Worm (Caenorhabditis elegans) whole organism, L2 larva: Measurements from ENCODE around the gene C28G1.10.

ENCODE experiments used
- C34F6.9 ChIP-seq: fragments of 150-350 bp; optimal IDR thresholded peaks from 2 replicates; lab custom pipeline; 2014; ENCODE audit warnings: missing biosample characterization, missing genetic modification characterization
- F13H6.1 ChIP-seq: sonication (generic microtip); optimal IDR thresholded peaks from 2 replicates; lab custom pipeline; 2016; ENCODE audit warnings: missing genetic modification characterization, missing compliant biosample characterization
- R02D3.7 ChIP-seq: fragments of 150-350 bp; optimal IDR thresholded peaks from 2 replicates; lab custom pipeline; 2014; ENCODE audit warnings: missing biosample characterization, missing genetic modification characterization
- Y55F3AM.14 ChIP-seq: fragments of 200-800 bp; sonication (Bioruptor generic); optimal IDR thresholded peaks from 2 replicates; lab custom pipeline; 2018; ENCODE audit warnings: mild to moderate bottlenecking, missing genetic modification characterization, missing compliant biosample characterization
- ZK546.5 ChIP-seq: sonication (generic microtip); optimal IDR thresholded peaks from 2 replicates; lab custom pipeline; 2017; ENCODE audit warnings: missing biosample characterization, missing genetic modification characterization
- alr-1 ChIP-seq: fragments of 150-350 bp; optimal IDR thresholded peaks from 2 replicates; lab custom pipeline; 2014; ENCODE audit warnings: missing biosample characterization, missing genetic modification characterization
- aly-2 ChIP-seq: fragments of 150-350 bp; optimal IDR thresholded peaks from 2 replicates; lab custom pipeline; 2014; ENCODE audit warnings: missing biosample characterization, missing genetic modification characterization
- ama-1 ChIP-seq: fragments of 150-350 bp; optimal IDR thresholded peaks from 2 replicates; lab custom pipeline; 2018; ENCODE audit warnings: inconsistent platforms
- blmp-1 ChIP-seq: sonication (generic microtip); optimal IDR thresholded peaks from 2 replicates; lab custom pipeline; 2017; ENCODE audit warnings: missing genetic modification characterization, mild to moderate bottlenecking, missing compliant biosample characterization, antibody characterized with exemption, moderate library complexity; ENCODE audit not compliant: insufficient read depth
- ceh-16 ChIP-seq: fragments of 150-350 bp; optimal IDR thresholded peaks from 2 replicates; lab custom pipeline; 2014; ENCODE audit warnings: missing biosample characterization, missing genetic modification characterization
- ceh-82 ChIP-seq: fragments of 150-350 bp; optimal IDR thresholded peaks from 2 replicates; lab custom pipeline; 2014; ENCODE audit warnings: missing biosample characterization, missing genetic modification characterization
- crh-2 ChIP-seq: sonication (generic microtip); optimal IDR thresholded peaks from 2 replicates; lab custom pipeline; 2017; ENCODE audit warnings: missing biosample characterization, missing genetic modification characterization
- dmd-4 ChIP-seq: sonication (generic microtip); optimal IDR thresholded peaks from 2 replicates; lab custom pipeline; 2017; ENCODE audit warnings: missing biosample characterization, missing genetic modification characterization
- egl-27 ChIP-seq: sonication (generic microtip); optimal IDR thresholded peaks from 3 replicates; lab custom pipeline; 2017; ENCODE audit warnings: missing biosample characterization, missing genetic modification reagents, missing genetic modification characterization
- elt-1 ChIP-seq: fragments of 150-350 bp; optimal IDR thresholded peaks from 2 replicates; lab custom pipeline; 2014; ENCODE audit warnings: missing biosample characterization, missing genetic modification characterization
- elt-3 ChIP-seq: sonication (generic microtip); optimal IDR thresholded peaks from 2 replicates; lab custom pipeline; 2017; ENCODE audit warnings: missing biosample characterization, missing genetic modification characterization
- fos-1 ChIP-seq: fragments of 150-350 bp; optimal IDR thresholded peaks from 2 replicates; lab custom pipeline; 2014; ENCODE audit warnings: missing biosample characterization, missing genetic modification characterization
- gmeb-1 ChIP-seq: fragments of 150-350 bp; optimal IDR thresholded peaks from 2 replicates; lab custom pipeline; 2014; ENCODE audit warnings: missing biosample characterization, missing genetic modification characterization
- lin-11 ChIP-seq: fragments of 150-350 bp; sonication (generic microtip); optimal IDR thresholded peaks from 2 replicates; lab custom pipeline; 2014; ENCODE audit warnings: missing biosample characterization, missing genetic modification characterization, inconsistent platforms, mixed read lengths
- lin-13 ChIP-seq: fragments of 150-350 bp; optimal IDR thresholded peaks from 2 replicates; lab custom pipeline; 2014; ENCODE audit warnings: missing biosample characterization, missing genetic modification reagents, missing genetic modification characterization
- lin-39 ChIP-seq: fragments of 150-350 bp; optimal IDR thresholded peaks from 2 replicates; lab custom pipeline; 2014; ENCODE audit warnings: missing biosample characterization, missing genetic modification reagents, missing genetic modification characterization
- lsy-2 ChIP-seq, 2 experiments: fragments of 150-350 bp in 1 of 2; sonication (generic microtip) in 1 of 2; optimal IDR thresholded peaks; 2 replicates each; lab custom pipeline; 2014 to 2017; ENCODE audit warnings: missing biosample characterization in 2 of 2, missing genetic modification characterization in 2 of 2
- mab-5 ChIP-seq: fragments of 150-350 bp; optimal IDR thresholded peaks from 2 replicates; lab custom pipeline; 2014; ENCODE audit warnings: missing biosample characterization, missing genetic modification characterization
- mbf-1 ChIP-seq: sonication (generic microtip); optimal IDR thresholded peaks from 2 replicates; lab custom pipeline; 2017; ENCODE audit warnings: missing biosample characterization, missing genetic modification characterization
- mdl-1 ChIP-seq, 2 experiments: fragments of 150-350 bp in 1 of 2; sonication (generic microtip) in 1 of 2; optimal IDR thresholded peaks; 2 replicates each; lab custom pipeline; 2017; ENCODE audit warnings: missing biosample characterization in 2 of 2, missing genetic modification characterization in 2 of 2
- nhr-10 ChIP-seq: sonication (generic microtip); optimal IDR thresholded peaks from 2 replicates; lab custom pipeline; 2017; ENCODE audit warnings: missing biosample characterization, missing genetic modification characterization
- nhr-11 ChIP-seq: fragments of 150-350 bp; optimal IDR thresholded peaks from 2 replicates; lab custom pipeline; 2014; ENCODE audit warnings: missing biosample characterization, missing genetic modification characterization
- nhr-12 ChIP-seq: fragments of 150-350 bp; optimal IDR thresholded peaks from 2 replicates; lab custom pipeline; 2014; ENCODE audit warnings: missing biosample characterization, missing genetic modification characterization
- nhr-129 ChIP-seq: fragments of 150-350 bp; optimal IDR thresholded peaks from 2 replicates; lab custom pipeline; 2014; ENCODE audit warnings: missing biosample characterization, missing genetic modification characterization
- nhr-21 ChIP-seq: fragments of 150-350 bp; optimal IDR thresholded peaks from 2 replicates; lab custom pipeline; 2014; ENCODE audit warnings: missing biosample characterization, missing genetic modification characterization
- nhr-23 ChIP-seq: fragments of 150-350 bp; optimal IDR thresholded peaks from 2 replicates; lab custom pipeline; 2014; ENCODE audit warnings: missing biosample characterization, missing genetic modification reagents, missing genetic modification characterization
- nhr-237 ChIP-seq: fragments of 150-350 bp; optimal IDR thresholded peaks from 2 replicates; lab custom pipeline; 2014; ENCODE audit warnings: missing biosample characterization, missing genetic modification characterization
- nhr-25 ChIP-seq: fragments of 150-350 bp; sonication (generic microtip); optimal IDR thresholded peaks from 3 replicates; lab custom pipeline; 2014; ENCODE audit warnings: missing biosample characterization, missing genetic modification characterization
- nhr-6 ChIP-seq: fragments of 150-350 bp; optimal IDR thresholded peaks from 2 replicates; lab custom pipeline; 2014; ENCODE audit warnings: missing biosample characterization, missing genetic modification characterization
- nhr-77 ChIP-seq: fragments of 150-350 bp; optimal IDR thresholded peaks from 2 replicates; lab custom pipeline; 2014; ENCODE audit warnings: missing biosample characterization, missing genetic modification characterization
- peb-1 ChIP-seq: fragments of 150-350 bp; optimal IDR thresholded peaks from 2 replicates; lab custom pipeline; 2014; ENCODE audit warnings: missing biosample characterization, missing genetic modification characterization
- sem-4 ChIP-seq: fragments of 150-350 bp; optimal IDR thresholded peaks from 2 replicates; lab custom pipeline; 2014; ENCODE audit warnings: missing biosample characterization, missing genetic modification reagents, missing genetic modification characterization
- skn-1 ChIP-seq: sonication (generic microtip); optimal IDR thresholded peaks from 2 replicates; lab custom pipeline; 2017; ENCODE audit warnings: missing biosample characterization, missing genetic modification characterization
- sma-3 ChIP-seq: sonication (generic microtip); optimal IDR thresholded peaks from 2 replicates; lab custom pipeline; 2016; ENCODE audit warnings: missing genetic modification reagents, missing genetic modification characterization, missing compliant biosample characterization
- sma-9 ChIP-seq, 2 experiments: fragments of 150-350 bp in 1 of 2; sonication (generic microtip) in 1 of 2; optimal IDR thresholded peaks; 2 replicates each; lab custom pipeline; 2014 to 2016; ENCODE audit warnings: missing genetic modification characterization in 2 of 2, mild to moderate bottlenecking in 1 of 2, missing biosample characterization in 1 of 2, missing compliant biosample characterization in 1 of 2, missing genetic modification reagents in 1 of 2, moderate library complexity in 1 of 2
- snpc-4 ChIP-seq: fragments of 150-350 bp; optimal IDR thresholded peaks from 2 replicates; lab custom pipeline; 2014; ENCODE audit warnings: missing biosample characterization, missing genetic modification characterization
- unc-39 ChIP-seq: fragments of 150-350 bp; optimal IDR thresholded peaks from 2 replicates; lab custom pipeline; 2014; ENCODE audit warnings: missing biosample characterization, missing genetic modification characterization
- unc-55 ChIP-seq: fragments of 150-350 bp; sonication (generic microtip); optimal IDR thresholded peaks from 3 replicates; lab custom pipeline; 2014; ENCODE audit warnings: missing biosample characterization, missing genetic modification reagents, missing genetic modification characterization
- unc-62 ChIP-seq: fragments of 150-350 bp; optimal IDR thresholded peaks from 2 replicates; lab custom pipeline; 2014; ENCODE audit warnings: missing biosample characterization, missing genetic modification reagents, missing genetic modification characterization
- zag-1 ChIP-seq: fragments of 150-350 bp; optimal IDR thresholded peaks from 2 replicates; lab custom pipeline; 2014; ENCODE audit warnings: missing biosample characterization, missing genetic modification characterization
- ztf-1 ChIP-seq: fragments of 200-800 bp; sonication (Bioruptor generic); conservative IDR thresholded peaks from 2 replicates; pipeline ENCODE4 v1.3.6; 2022; ENCODE audit warnings: missing genetic modification characterization, missing compliant biosample characterization
- ztf-11 ChIP-seq: sonication (generic microtip); optimal IDR thresholded peaks from 2 replicates; lab custom pipeline; 2017; ENCODE audit warnings: missing biosample characterization, missing genetic modification characterization
- ztf-4 ChIP-seq: fragments of 150-350 bp; optimal IDR thresholded peaks from 2 replicates; lab custom pipeline; 2014; ENCODE audit warnings: missing biosample characterization, missing genetic modification characterization

Gene C28G1.10

DNA sequence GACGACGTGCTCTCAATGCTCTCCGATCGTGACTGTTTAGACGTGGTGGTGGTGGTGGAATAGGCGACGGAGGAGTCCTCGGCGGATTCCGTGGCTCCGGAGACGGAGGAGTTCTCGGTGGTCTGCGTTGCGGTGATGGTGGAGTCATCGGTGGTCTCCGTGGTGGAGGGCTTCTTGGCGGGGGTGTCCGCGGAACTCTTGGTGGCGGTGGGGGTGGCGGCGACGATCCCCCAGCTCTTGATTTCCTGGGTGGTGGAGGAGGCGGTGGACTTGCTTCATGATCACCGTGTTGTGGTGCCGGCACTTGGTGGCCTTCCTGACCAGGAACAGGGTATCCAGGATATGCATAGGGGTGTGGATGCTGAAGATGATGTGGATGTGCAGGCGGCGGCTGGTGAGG is 41.4 kb upstream of the C28G1.10 start:
- no peak for TF ChIP-seq alr-1 (tag; lab: Kevin White, UChicago)
- no peak for TF ChIP-seq ztf-11 (tag; lab: Kevin White, UChicago)
- no peak for TF ChIP-seq nhr-237 (tag; lab: Kevin White, UChicago)
- no peak for TF ChIP-seq nhr-77 (tag; lab: Kevin White, UChicago)
- no peak for TF ChIP-seq crh-2 (tag; lab: Kevin White, UChicago)
- no peak for TF ChIP-seq egl-27 (tag; lab: Kevin White, UChicago)
- TF ChIP-seq aly-2 (tag; lab: Kevin White, UChicago) = no peak
- TF ChIP-seq ceh-16 (tag; lab: Kevin White, UChicago) = no peak
- no peak for TF ChIP-seq lsy-2 (tag; optimal IDR thresholded peaks at IDR 0.05; lab: Kevin White, UChicago)

DNA sequence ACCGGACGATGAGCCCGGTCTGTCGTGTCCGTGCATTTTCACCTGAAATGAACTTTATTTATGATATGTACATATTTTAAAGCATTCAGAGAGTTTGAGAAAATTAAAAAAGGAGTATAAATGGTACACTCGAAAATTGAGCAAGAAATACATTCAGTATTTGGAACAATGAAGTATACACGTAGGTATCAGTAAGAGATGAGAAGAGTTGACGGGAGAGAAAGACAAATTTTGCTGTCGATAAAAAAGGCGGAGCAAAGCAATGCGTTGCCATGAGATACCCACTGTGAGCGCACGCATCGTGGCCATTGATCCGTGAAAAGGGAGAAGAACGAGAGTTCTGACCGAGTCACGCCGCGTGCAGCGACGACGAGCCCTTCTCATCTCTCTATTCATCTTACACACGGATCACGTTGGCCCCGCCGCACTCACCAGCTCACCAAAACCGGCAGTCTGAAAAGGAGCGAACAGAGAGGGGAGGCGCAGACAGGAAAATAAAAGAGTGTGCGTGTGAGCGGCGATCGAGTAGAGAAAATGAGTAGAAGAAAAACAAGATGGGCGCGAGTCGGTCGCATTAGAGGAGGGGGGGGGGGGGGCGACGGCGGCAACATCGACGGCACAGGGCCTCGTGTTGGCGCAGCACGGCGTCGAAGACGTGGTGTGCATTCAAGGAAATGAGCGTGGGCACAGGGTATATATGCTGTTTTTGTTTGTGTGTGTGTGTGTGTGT is 40.7 kb upstream of the C28G1.10 start, which contains the start of gene R04E5.8:
TSS of gene R04E5.8 (minus strand) at position 51 of the 730 bp plus-strand sequence.
- TF ChIP-seq ceh-16 (tag; lab: Kevin White, UChicago) (no peak), sma-3 (GFP tag; lab: Kevin White, UChicago) (no peak), nhr-6 (tag; lab: Kevin White, UChicago) (no peak), lin-11 (peak; percentile 35), C34F6.9 (tag; lab: Kevin White, UChicago) (peak; percentile 37), ztf-1 (GFP tag; lab: Robert Waterston, UW) (no peak), ceh-82 (tag; lab: Kevin White, UChicago) (no peak), nhr-237 (tag; lab: Kevin White, UChicago) (no peak), ztf-4 (tag; lab: Kevin White, UChicago) (no peak), nhr-10 (no peak), skn-1 (tag; lab: Kevin White, UChicago) (no peak), nhr-25 (tag; lab: Kevin White, UChicago) (no peak), nhr-12 (tag; lab: Kevin White, UChicago) (no peak), ama-1 (lab: Kevin White, UChicago) (no peak), snpc-4 (no peak), lin-13 (GFP tag; lab: Kevin White, UChicago) (peak; percentile 43), alr-1 (tag; lab: Kevin White, UChicago) (no peak), lsy-2 (tag; optimal IDR thresholded peaks at IDR 0.05; lab: Kevin White, UChicago) (peak in 1 of 2 experiments; percentile 22), gmeb-1 (tag; lab: Kevin White, UChicago) (no peak), sma-9 (GFP tag; optimal IDR thresholded peaks at IDR 0.05; lab: Kevin White, UChicago) (peak; percentile 18), sma-9 (tag; optimal IDR thresholded peaks at IDR 0.05; lab: Kevin White, UChicago) (no peak), unc-39 (tag; lab: Kevin White, UChicago) (no peak), nhr-23 (no peak), F13H6.1 (peak; percentile 41), mdl-1 (tag; optimal IDR thresholded peaks at IDR 0.05; lab: Kevin White, UChicago) (peak in 1 of 2 experiments; percentile 40), elt-3 (tag; lab: Kevin White, UChicago) (no peak), dmd-4 (tag; lab: Kevin White, UChicago) (no peak), mab-5 (tag; lab: Kevin White, UChicago) (no peak), blmp-1 (tag; lab: Kevin White, UChicago) (no peak), crh-2 (tag; lab: Kevin White, UChicago) (no peak), unc-62 (GFP tag; lab: Kevin White, UChicago) (no peak), peb-1 (no peak), nhr-11 (no peak), egl-27 (tag; lab: Kevin White, UChicago) (no peak), unc-55 (GFP tag; lab: Kevin White, UChicago) (peak; percentile 31), sem-4 (tag; lab: Kevin White, UChicago) (no peak), lin-39 (tag; lab: Kevin White, UChicago) (no peak), elt-1 (tag; lab: Kevin White, UChicago) (no peak), fos-1 (tag; lab: Kevin White, UChicago) (no peak), nhr-77 (tag; lab: Kevin White, UChicago) (no peak), nhr-21 (tag; lab: Kevin White, UChicago) (peak; percentile 12), ztf-11 (tag; lab: Kevin White, UChicago) (no peak), mbf-1 (tag; lab: Kevin White, UChicago) (no peak), aly-2 (tag; lab: Kevin White, UChicago) (no peak), zag-1 (tag; lab: Kevin White, UChicago) (peak; percentile 48), Y55F3AM.14 (GFP tag; lab: Kevin White, UChicago) (peak; percentile 39), nhr-129 (tag; lab: Kevin White, UChicago) (peak; percentile 30), R02D3.7 (tag; lab: Kevin White, UChicago) (no peak), ZK546.5 (tag; lab: Kevin White, UChicago) (no peak)
